Worm (Caenorhabditis elegans): ENCODE measurements around the gene mstr-2.

Gene mstr-2

ce11 chrIII:4488892-4489409 lies 20.0 kb downstream of the mstr-2 start, which contains the start of gene cpg-1 (continued):
- TF ChIP-seq ztf-7 (tag; optimal IDR thresholded peaks at IDR 0.05) (no peak), Y5F2A.4 (GFP tag; optimal IDR thresholded peaks at IDR 0.05) (no peak), dve-1 (tag; optimal IDR thresholded peaks at IDR 0.05; ENCODE audit: insufficient read depth) (no peak), Y105C5A.15 (GFP tag; IDR thresholded peaks at IDR 0.05) (no peak), nhr-41 (GFP tag; IDR thresholded peaks at IDR 0.05) (no peak), attf-4 (tag; optimal IDR thresholded peaks at IDR 0.05) (no peak), nhr-76 (tag; optimal IDR thresholded peaks at IDR 0.05) (no peak), lin-13 (GFP tag; optimal IDR thresholded peaks at IDR 0.05) (peak; percentile 43), snpc-1.2 (GFP tag; IDR thresholded peaks at IDR 0.05) (peak; percentile 90), zip-2 (tag; optimal IDR thresholded peaks at IDR 0.05) (no peak), ZK337.2 (GFP tag; IDR thresholded peaks at IDR 0.05) (no peak), lsy-2 (tag; optimal IDR thresholded peaks at IDR 0.05) (peak in 1 of 2 experiments; percentile 64)

ce11 chrIII:4491164-4492144 lies 22.5 kb downstream of the mstr-2 start:
- TF ChIP-seq Y75B8A.6 (GFP tag; IDR thresholded peaks at IDR 0.05) = peak; percentile 80; the same call in 1 of the 2 replicates
- TF ChIP-seq ctbp-1 (GFP tag; IDR thresholded peaks at IDR 0.05) = no peak
- peak; percentile 20; the same call in 1 of the 2 replicates for TF ChIP-seq T26A8.4 (GFP tag; IDR thresholded peaks at IDR 0.05)
- TF ChIP-seq dve-1 (tag; optimal IDR thresholded peaks at IDR 0.05; ENCODE audit: insufficient read depth) = peak; percentile 39
- no peak for TF ChIP-seq arid-1 (GFP tag; conservative IDR thresholded peaks at IDR 0.05)
- TF ChIP-seq ZK546.5 (tag; optimal IDR thresholded peaks at IDR 0.05) = no peak
- peak; percentile 75 for TF ChIP-seq aha-1 (tag)
- TF ChIP-seq hif-1 (tag; optimal IDR thresholded peaks at IDR 0.05) = peak in 1 of 2 experiments; percentile 50
- peak; percentile 1 for TF ChIP-seq duxl-1 (tag; optimal IDR thresholded peaks at IDR 0.05; ENCODE audit: poor library complexity)
- TF ChIP-seq daf-16 (GFP tag; optimal IDR thresholded peaks at IDR 0.05) = no peak
- TF ChIP-seq daf-16 (tag; optimal IDR thresholded peaks at IDR 0.05) = peak; percentile 39
- no peak for TF ChIP-seq Y105C5A.15 (GFP tag; IDR thresholded peaks at IDR 0.05)
- TF ChIP-seq nhr-102 (tag; optimal IDR thresholded peaks at IDR 0.05) = peak; percentile 78
- peak; percentile 8; the same call in 1 of the 2 replicates for TF ChIP-seq snpc-1.2 (GFP tag; IDR thresholded peaks at IDR 0.05)
- peak; percentile 36 to 43 for TF ChIP-seq lsy-2 (tag; optimal IDR thresholded peaks at IDR 0.05)
- peak; percentile 8 for TF ChIP-seq nhr-77 (tag; optimal IDR thresholded peaks at IDR 0.05)
- TF ChIP-seq zip-11 (GFP tag; IDR thresholded peaks at IDR 0.05) = no peak
- peak; percentile 33; the same call in 1 of the 2 replicates for TF ChIP-seq pha-4 (GFP tag; IDR thresholded peaks at IDR 0.05)
- TF ChIP-seq pha-4 (tag; optimal IDR thresholded peaks at IDR 0.05) = no peak
- TF ChIP-seq unc-130 (GFP tag; optimal IDR thresholded peaks at IDR 0.05) = peak; percentile 57
- TF ChIP-seq mes-2 (tag; optimal IDR thresholded peaks at IDR 0.05; ENCODE audit: poor library complexity, severe bottlenecking) = peak; percentile 44
- peak; percentile 24 for TF ChIP-seq hlh-11 (tag; optimal IDR thresholded peaks at IDR 0.05)
- TF ChIP-seq unc-62 (GFP tag; optimal IDR thresholded peaks at IDR 0.05 in 1 of 2) = no peak
- TF ChIP-seq unc-62 (tag; optimal IDR thresholded peaks at IDR 0.05) = no peak
- peak; percentile 54 for TF ChIP-seq Y5F2A.4 (GFP tag; optimal IDR thresholded peaks at IDR 0.05)
- no peak for TF ChIP-seq dmd-8 (GFP tag; IDR thresholded peaks at IDR 0.05)
- peak; percentile 71 for TF ChIP-seq ama-1 (optimal IDR thresholded peaks at IDR 0.05)
- peak; percentile 67 for TF ChIP-seq gei-8 (GFP tag; optimal IDR thresholded peaks at IDR 0.05)
- TF ChIP-seq madf-5 (GFP tag; IDR thresholded peaks at IDR 0.05) = 0 out of 4 replicates have a peak, but pooled peaks of 1 of the 2 experiments have one; percentile 4
- no peak for TF ChIP-seq nhr-41 (GFP tag; IDR thresholded peaks at IDR 0.05)
- 0 out of 2 replicates have a peak, but pooled peaks have one; percentile 28 for TF ChIP-seq daf-19 (GFP tag; conservative IDR thresholded peaks at IDR 0.05)
- peak; percentile 47 for TF ChIP-seq nhr-10 (tag; optimal IDR thresholded peaks at IDR 0.05)
- peak; percentile 23 for TF ChIP-seq sdz-12 (GFP tag; optimal IDR thresholded peaks at IDR 0.05)
- TF ChIP-seq ztf-11 (tag; optimal IDR thresholded peaks at IDR 0.05) = no peak
- TF ChIP-seq zfp-3 (GFP tag; conservative IDR thresholded peaks at IDR 0.05) = peak; percentile 31; the same call in 1 of the 2 replicates
- TF ChIP-seq F49E8.2 (tag; optimal IDR thresholded peaks at IDR 0.05; ENCODE audit: borderline replicate concordance) = peak; percentile 40
- TF ChIP-seq ces-1 (GFP tag; optimal IDR thresholded peaks at IDR 0.05) = peak; percentile 2
- TF ChIP-seq lin-1 (GFP tag; IDR thresholded peaks at IDR 0.05) = peak; percentile 56; the same call in 1 of the 2 replicates
- TF ChIP-seq mdt-29 (GFP tag; IDR thresholded peaks at IDR 0.05) = peak; percentile 51

Data from whole organism, L4 larva.